Worm (Caenorhabditis elegans) whole organism, L2 larva: ENCODE measurements around the gene gcy-5.

Experiments used
- C34F6.9 ChIP-seq: fragments of 150-350 bp; optimal IDR thresholded peaks from 2 replicates; lab custom pipeline; 2014; ENCODE audit warnings: missing biosample characterization, missing genetic modification characterization
- F13H6.1 ChIP-seq: sonication (generic microtip); optimal IDR thresholded peaks from 2 replicates; lab custom pipeline; 2016; ENCODE audit warnings: missing genetic modification characterization, missing compliant biosample characterization
- R02D3.7 ChIP-seq: fragments of 150-350 bp; optimal IDR thresholded peaks from 2 replicates; lab custom pipeline; 2014; ENCODE audit warnings: missing biosample characterization, missing genetic modification characterization
- ZK546.5 ChIP-seq: sonication (generic microtip); optimal IDR thresholded peaks from 2 replicates; lab custom pipeline; 2017; ENCODE audit warnings: missing biosample characterization, missing genetic modification characterization
- aly-2 ChIP-seq: fragments of 150-350 bp; optimal IDR thresholded peaks from 2 replicates; lab custom pipeline; 2014; ENCODE audit warnings: missing biosample characterization, missing genetic modification characterization
- ama-1 ChIP-seq: fragments of 150-350 bp; optimal IDR thresholded peaks from 2 replicates; lab custom pipeline; 2018; ENCODE audit warnings: inconsistent platforms
- blmp-1 ChIP-seq: sonication (generic microtip); optimal IDR thresholded peaks from 2 replicates; lab custom pipeline; 2017; ENCODE audit warnings: missing genetic modification characterization, mild to moderate bottlenecking, missing compliant biosample characterization, antibody characterized with exemption, moderate library complexity; ENCODE audit not compliant: insufficient read depth
- ceh-16 ChIP-seq: fragments of 150-350 bp; optimal IDR thresholded peaks from 2 replicates; lab custom pipeline; 2014; ENCODE audit warnings: missing biosample characterization, missing genetic modification characterization
- crh-2 ChIP-seq: sonication (generic microtip); optimal IDR thresholded peaks from 2 replicates; lab custom pipeline; 2017; ENCODE audit warnings: missing biosample characterization, missing genetic modification characterization
- dmd-4 ChIP-seq: sonication (generic microtip); optimal IDR thresholded peaks from 2 replicates; lab custom pipeline; 2017; ENCODE audit warnings: missing biosample characterization, missing genetic modification characterization
- elt-1 ChIP-seq: fragments of 150-350 bp; optimal IDR thresholded peaks from 2 replicates; lab custom pipeline; 2014; ENCODE audit warnings: missing biosample characterization, missing genetic modification characterization
- elt-3 ChIP-seq: sonication (generic microtip); optimal IDR thresholded peaks from 2 replicates; lab custom pipeline; 2017; ENCODE audit warnings: missing biosample characterization, missing genetic modification characterization
- fos-1 ChIP-seq: fragments of 150-350 bp; optimal IDR thresholded peaks from 2 replicates; lab custom pipeline; 2014; ENCODE audit warnings: missing biosample characterization, missing genetic modification characterization
- gmeb-1 ChIP-seq: fragments of 150-350 bp; optimal IDR thresholded peaks from 2 replicates; lab custom pipeline; 2014; ENCODE audit warnings: missing biosample characterization, missing genetic modification characterization
- lin-11 ChIP-seq: fragments of 150-350 bp; sonication (generic microtip); optimal IDR thresholded peaks from 2 replicates; lab custom pipeline; 2014; ENCODE audit warnings: missing biosample characterization, missing genetic modification characterization, inconsistent platforms, mixed read lengths
- lin-39 ChIP-seq: fragments of 150-350 bp; optimal IDR thresholded peaks from 2 replicates; lab custom pipeline; 2014; ENCODE audit warnings: missing biosample characterization, missing genetic modification reagents, missing genetic modification characterization
- lsy-2 ChIP-seq, 2 experiments: fragments of 150-350 bp in 1 of 2; sonication (generic microtip) in 1 of 2; optimal IDR thresholded peaks; 2 replicates each; lab custom pipeline; 2014 to 2017; ENCODE audit warnings: missing biosample characterization in 2 of 2, missing genetic modification characterization in 2 of 2
- mbf-1 ChIP-seq: sonication (generic microtip); optimal IDR thresholded peaks from 2 replicates; lab custom pipeline; 2017; ENCODE audit warnings: missing biosample characterization, missing genetic modification characterization
- nhr-10 ChIP-seq: sonication (generic microtip); optimal IDR thresholded peaks from 2 replicates; lab custom pipeline; 2017; ENCODE audit warnings: missing biosample characterization, missing genetic modification characterization
- nhr-11 ChIP-seq: fragments of 150-350 bp; optimal IDR thresholded peaks from 2 replicates; lab custom pipeline; 2014; ENCODE audit warnings: missing biosample characterization, missing genetic modification characterization
- nhr-23 ChIP-seq: fragments of 150-350 bp; optimal IDR thresholded peaks from 2 replicates; lab custom pipeline; 2014; ENCODE audit warnings: missing biosample characterization, missing genetic modification reagents, missing genetic modification characterization
- nhr-237 ChIP-seq: fragments of 150-350 bp; optimal IDR thresholded peaks from 2 replicates; lab custom pipeline; 2014; ENCODE audit warnings: missing biosample characterization, missing genetic modification characterization
- nhr-25 ChIP-seq: fragments of 150-350 bp; sonication (generic microtip); optimal IDR thresholded peaks from 3 replicates; lab custom pipeline; 2014; ENCODE audit warnings: missing biosample characterization, missing genetic modification characterization
- nhr-6 ChIP-seq: fragments of 150-350 bp; optimal IDR thresholded peaks from 2 replicates; lab custom pipeline; 2014; ENCODE audit warnings: missing biosample characterization, missing genetic modification characterization
- nhr-77 ChIP-seq: fragments of 150-350 bp; optimal IDR thresholded peaks from 2 replicates; lab custom pipeline; 2014; ENCODE audit warnings: missing biosample characterization, missing genetic modification characterization
- sem-4 ChIP-seq: fragments of 150-350 bp; optimal IDR thresholded peaks from 2 replicates; lab custom pipeline; 2014; ENCODE audit warnings: missing biosample characterization, missing genetic modification reagents, missing genetic modification characterization
- sma-3 ChIP-seq: sonication (generic microtip); optimal IDR thresholded peaks from 2 replicates; lab custom pipeline; 2016; ENCODE audit warnings: missing genetic modification reagents, missing genetic modification characterization, missing compliant biosample characterization
- sma-9 ChIP-seq, 2 experiments: fragments of 150-350 bp in 1 of 2; sonication (generic microtip) in 1 of 2; optimal IDR thresholded peaks; 2 replicates each; lab custom pipeline; 2014 to 2016; ENCODE audit warnings: missing genetic modification characterization in 2 of 2, mild to moderate bottlenecking in 1 of 2, missing biosample characterization in 1 of 2, missing compliant biosample characterization in 1 of 2, missing genetic modification reagents in 1 of 2, moderate library complexity in 1 of 2
- snpc-4 ChIP-seq: fragments of 150-350 bp; optimal IDR thresholded peaks from 2 replicates; lab custom pipeline; 2014; ENCODE audit warnings: missing biosample characterization, missing genetic modification characterization
- unc-55 ChIP-seq: fragments of 150-350 bp; sonication (generic microtip); optimal IDR thresholded peaks from 3 replicates; lab custom pipeline; 2014; ENCODE audit warnings: missing biosample characterization, missing genetic modification reagents, missing genetic modification characterization
- unc-62 ChIP-seq: fragments of 150-350 bp; optimal IDR thresholded peaks from 2 replicates; lab custom pipeline; 2014; ENCODE audit warnings: missing biosample characterization, missing genetic modification reagents, missing genetic modification characterization
- zag-1 ChIP-seq: fragments of 150-350 bp; optimal IDR thresholded peaks from 2 replicates; lab custom pipeline; 2014; ENCODE audit warnings: missing biosample characterization, missing genetic modification characterization
- ztf-1 ChIP-seq: fragments of 200-800 bp; sonication (Bioruptor generic); conservative IDR thresholded peaks from 2 replicates; pipeline ENCODE4 v1.3.6; 2022; ENCODE audit warnings: missing genetic modification characterization, missing compliant biosample characterization

Gene gcy-5

ce11 chrII:10283145-10283544 lies 32.9 kb downstream of the gcy-5 start:
- TF ChIP-seq dmd-4 (tag; lab: Kevin White, UChicago) (no peak), ztf-1 (GFP tag; lab: Robert Waterston, UW) (no peak), zag-1 (tag; lab: Kevin White, UChicago) (no peak), nhr-11 (tag; lab: Kevin White, UChicago) (no peak), sma-9 (GFP tag; optimal IDR thresholded peaks at IDR 0.05; lab: Kevin White, UChicago) (no peak), sma-9 (tag; optimal IDR thresholded peaks at IDR 0.05; lab: Kevin White, UChicago) (no peak), nhr-23 (no peak), mbf-1 (tag; lab: Kevin White, UChicago) (no peak), ZK546.5 (tag; lab: Kevin White, UChicago) (no peak)

DNA sequence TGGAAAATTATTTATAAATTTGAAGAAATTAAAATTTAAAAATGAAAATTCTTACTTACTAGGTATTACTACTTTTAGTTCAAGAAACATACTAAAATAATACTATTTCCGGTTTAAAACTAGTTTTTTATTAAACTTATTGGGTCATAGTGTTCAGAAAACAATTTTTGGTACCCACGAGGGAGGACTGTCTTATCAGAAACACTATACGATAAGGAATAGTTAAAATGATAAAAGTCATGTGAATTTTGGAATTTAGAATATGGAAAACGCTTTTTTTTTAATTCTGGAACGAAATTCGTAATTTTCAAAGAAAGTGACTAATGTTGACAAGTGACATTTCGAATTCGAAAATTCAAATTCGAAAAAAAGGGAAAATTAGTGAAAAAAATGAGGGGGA lies 34.3 kb downstream of the gcy-5 start:
- no peak for TF ChIP-seq nhr-25 (tag; lab: Kevin White, UChicago)
- peak; percentile 3 for TF ChIP-seq fos-1 (tag; lab: Kevin White, UChicago)

DNA sequence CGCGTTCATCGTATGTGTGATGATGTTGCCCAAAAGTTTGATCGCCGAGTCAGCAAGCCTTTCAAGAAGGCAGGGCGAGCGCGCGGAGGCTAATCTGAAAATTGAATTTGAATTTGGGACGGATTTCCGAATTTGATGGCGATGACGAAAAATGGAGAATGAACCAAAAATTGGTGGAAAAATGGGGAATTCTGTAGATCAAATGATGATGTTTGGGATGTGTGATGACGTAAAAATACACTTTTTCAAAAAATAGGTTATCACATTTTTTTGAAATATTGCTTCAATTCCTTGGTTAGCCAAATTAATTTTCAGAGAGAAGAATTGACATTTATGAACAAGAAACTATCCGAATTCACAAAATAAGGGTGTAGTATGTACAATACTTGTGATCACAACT lies 36.5 kb downstream of the gcy-5 start, which contains the start of gene ZK971.1:
Gene ZK971.1 (minus strand): TSS at position 101 of the 400 bp plus-strand sequence.
- TF ChIP-seq nhr-23 = no peak
- no peak for TF ChIP-seq elt-3 (tag; lab: Kevin White, UChicago)
- no peak for TF ChIP-seq F13H6.1
- no peak for TF ChIP-seq fos-1 (tag; lab: Kevin White, UChicago)
- no peak for TF ChIP-seq unc-62 (GFP tag; lab: Kevin White, UChicago)

DNA sequence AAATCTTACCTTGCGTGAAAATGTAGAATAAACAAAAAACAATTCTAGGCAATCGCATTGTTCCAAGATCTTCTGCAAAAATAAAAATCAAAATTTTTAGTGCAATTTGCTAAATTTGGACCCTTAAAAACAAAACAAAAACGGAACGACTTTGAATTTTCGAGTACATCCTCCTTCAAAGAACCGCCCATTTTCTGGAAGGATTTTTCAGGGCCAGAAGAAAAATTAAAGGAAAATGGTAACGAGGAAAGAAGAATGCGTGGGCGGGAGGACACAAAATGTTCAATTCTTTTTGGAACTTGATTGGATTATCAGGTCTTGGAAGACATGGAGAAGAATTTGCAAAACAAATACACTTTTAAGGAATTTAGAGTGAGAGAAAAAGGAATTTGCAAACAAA lies 44.9 kb downstream of the gcy-5 start, which contains the start of gene F54B3.4:
Gene F54B3.4 (minus strand): TSS at position 101 of the 400 bp plus-strand sequence.
- no peak for TF ChIP-seq nhr-77 (tag; lab: Kevin White, UChicago)

- no peak for TF ChIP-seq fos-1 (tag; lab: Kevin White, UChicago)
- no peak for TF ChIP-seq mbf-1 (tag; lab: Kevin White, UChicago)
- TF ChIP-seq nhr-11 (tag; lab: Kevin White, UChicago) = no peak
- no peak for TF ChIP-seq unc-62 (GFP tag; lab: Kevin White, UChicago)
- TF ChIP-seq ama-1 = no peak
- no peak for TF ChIP-seq snpc-4 (tag; lab: Kevin White, UChicago)
- TF ChIP-seq nhr-10 (tag; lab: Kevin White, UChicago) = no peak
- TF ChIP-seq sma-3 (GFP tag; lab: Kevin White, UChicago) = no peak
- TF ChIP-seq crh-2 (tag; lab: Kevin White, UChicago) = no peak
- TF ChIP-seq lin-39 = no peak
- TF ChIP-seq ztf-1 (GFP tag; lab: Robert Waterston, UW) = no peak
- TF ChIP-seq elt-1 (tag; lab: Kevin White, UChicago) = no peak
- no peak for TF ChIP-seq unc-55 (GFP tag; lab: Kevin White, UChicago)
Measured at ce11 chrII:10270052-10270451, 46.0 kb downstream of the gcy-5 start, which contains the start of gene F54B3.2. F54B3.2 (minus strand) TSS chrII:10270152.

ce11 chrII:10261261-10261660 lies 54.8 kb downstream of the gcy-5 start:
- no peak for TF ChIP-seq sem-4
- no peak for TF ChIP-seq unc-62 (GFP tag; lab: Kevin White, UChicago)
- no peak for TF ChIP-seq nhr-77 (tag; lab: Kevin White, UChicago)
- no peak for TF ChIP-seq lin-11 (tag; lab: Kevin White, UChicago)
- no peak for TF ChIP-seq C34F6.9 (tag; lab: Kevin White, UChicago)
- TF ChIP-seq unc-55 (GFP tag; lab: Kevin White, UChicago) = no peak
- TF ChIP-seq R02D3.7 (tag; lab: Kevin White, UChicago) = no peak
- TF ChIP-seq blmp-1 (tag; lab: Kevin White, UChicago) = no peak
- no peak for TF ChIP-seq snpc-4 (tag; lab: Kevin White, UChicago)
- no peak for TF ChIP-seq lsy-2 (tag; optimal IDR thresholded peaks at IDR 0.05; lab: Kevin White, UChicago)
- TF ChIP-seq zag-1 (tag; lab: Kevin White, UChicago) = no peak
- no peak for TF ChIP-seq nhr-237 (tag; lab: Kevin White, UChicago)
- no peak for TF ChIP-seq nhr-6 (tag; lab: Kevin White, UChicago)
- TF ChIP-seq ama-1 = no peak
- TF ChIP-seq elt-3 (tag; lab: Kevin White, UChicago) = no peak
- TF ChIP-seq F13H6.1 = no peak
- no peak for TF ChIP-seq gmeb-1 (tag; lab: Kevin White, UChicago)
- TF ChIP-seq ceh-16 (tag; lab: Kevin White, UChicago) = no peak
- no peak for TF ChIP-seq aly-2
